Fruit fly (Drosophila melanogaster): Measurements from ENCODE around the gene COX7B.

dm6 chr3L:17388895-17389294, 36.4 kb upstream of the COX7B start, which contains the start of gene CG13731:
- no peak for TF ChIP-seq pan (optimal IDR thresholded peaks at IDR 0.05)
- TF ChIP-seq CG8478 (optimal IDR thresholded peaks at IDR 0.05), result no peak
- TF ChIP-seq usp (GFP tag; optimal IDR thresholded peaks at IDR 0.05), result no peak
- TF ChIP-seq psq (optimal IDR thresholded peaks at IDR 0.05), result no peak
- TF ChIP-seq EcR (GFP tag; optimal IDR thresholded peaks at IDR 0.05), result no peak
- no peak for TF ChIP-seq Dll (optimal IDR thresholded peaks at IDR 0.05)

Measured in whole organism.